Worm (Caenorhabditis elegans): ENCODE data around the gene fbxb-105.

fbxb-105 gene

DNA sequence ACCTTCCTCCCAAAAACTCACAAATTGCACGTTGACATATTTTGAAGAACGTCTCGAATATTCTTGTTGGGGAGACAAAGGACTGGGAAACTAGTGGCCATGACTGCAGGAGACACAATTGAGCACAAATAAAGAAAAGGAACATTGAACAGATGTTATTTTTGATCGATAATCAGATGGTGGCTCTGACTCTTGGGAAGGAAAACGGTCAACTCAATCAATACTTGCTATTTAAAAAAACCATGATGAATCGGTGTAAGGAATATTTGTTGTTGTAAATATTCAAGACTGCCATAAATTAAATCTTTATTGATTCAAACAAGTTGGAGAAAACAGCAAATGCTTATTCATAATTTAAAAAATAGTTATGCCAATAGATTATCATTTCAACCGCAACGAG, at the start of gene fbxb-105:
Gene fbxb-105 (minus strand): TSS at position 101 of the 400 bp plus-strand sequence.
- TF ChIP-seq hnd-1 (tag; optimal IDR thresholded peaks at IDR 0.05) (no peak), ceh-36 (tag; optimal IDR thresholded peaks at IDR 0.05) (no peak), ama-1 (optimal IDR thresholded peaks at IDR 0.05) (no peak), hmbx-1 (tag; optimal IDR thresholded peaks at IDR 0.05) (no peak), tbx-11 (GFP tag; IDR thresholded peaks at IDR 0.05) (no peak), scrt-1 (GFP tag; IDR thresholded peaks at IDR 0.05) (no peak), ceh-13 (GFP tag; optimal IDR thresholded peaks at IDR 0.05) (no peak)

DNA sequence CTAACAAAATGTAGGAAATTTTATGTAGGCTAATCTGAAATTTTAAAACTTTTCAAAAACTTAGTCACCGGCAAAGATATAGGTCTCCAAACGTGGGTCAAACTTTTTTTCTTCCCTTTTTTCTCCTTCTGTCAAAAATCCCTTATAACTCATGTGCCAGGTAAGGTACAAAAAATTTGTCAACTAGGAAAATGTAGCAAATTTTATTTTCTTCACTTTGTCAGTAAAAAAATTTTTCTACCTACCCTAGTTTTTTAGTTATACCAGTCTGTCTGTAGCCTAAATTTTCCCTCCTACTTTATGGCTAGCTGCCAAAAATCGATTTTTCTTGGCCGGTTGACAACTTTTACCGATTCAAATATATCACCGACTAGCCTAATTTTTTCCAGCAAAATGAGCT, 46.0 kb upstream of the fbxb-105 start, which contains the start of gene set-13:
Gene set-13 (plus strand): TSS at position 301 of the 400 bp plus-strand sequence.
- TF ChIP-seq scrt-1 (GFP tag; IDR thresholded peaks at IDR 0.05), result no peak
- no peak for TF ChIP-seq ceh-13 (GFP tag; optimal IDR thresholded peaks at IDR 0.05)
- no peak for TF ChIP-seq F13C5.2 (tag; optimal IDR thresholded peaks at IDR 0.05)
- no peak for TF ChIP-seq tbx-11 (GFP tag; IDR thresholded peaks at IDR 0.05)
- TF ChIP-seq ama-1 (optimal IDR thresholded peaks at IDR 0.05), result no peak
- no peak for TF ChIP-seq tbx-37 (GFP tag; conservative IDR thresholded peaks at IDR 0.05)
- TF ChIP-seq ets-7 (tag; optimal IDR thresholded peaks at IDR 0.05), result no peak
- TF ChIP-seq hmg-4 (GFP tag; optimal IDR thresholded peaks at IDR 0.05), result no peak
- TF ChIP-seq tra-4 (tag; optimal IDR thresholded peaks at IDR 0.05), result no peak
- TF ChIP-seq sea-1 (GFP tag; conservative IDR thresholded peaks at IDR 0.05), result no peak
- no peak for TF ChIP-seq B0310.2 (tag; optimal IDR thresholded peaks at IDR 0.05)
- TF ChIP-seq ceh-36 (tag; optimal IDR thresholded peaks at IDR 0.05), result no peak

DNA sequence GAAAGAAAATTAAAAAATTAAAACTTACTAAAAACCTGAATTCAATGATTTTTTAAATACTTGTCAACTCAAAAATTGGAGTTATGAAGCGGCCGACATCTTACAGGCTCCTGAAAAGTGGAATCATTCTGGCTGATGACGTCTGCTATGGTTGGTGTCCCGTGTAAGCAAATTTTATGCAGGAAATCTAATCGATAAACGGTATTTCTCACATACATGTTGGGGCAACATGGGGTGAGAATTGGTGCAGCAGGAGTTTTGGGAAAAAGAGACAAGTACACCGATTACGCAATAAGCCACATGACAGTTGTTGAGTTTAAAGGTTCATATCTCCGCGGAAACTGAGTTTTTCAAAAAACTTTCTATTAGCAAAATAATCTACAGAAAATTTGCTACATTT, 44.8 kb upstream of the fbxb-105 start, which contains the start of gene K12H6.2:
Gene K12H6.2 (minus strand): TSS at position 101 of the 400 bp plus-strand sequence.
- TF ChIP-seq tbx-11 (GFP tag; IDR thresholded peaks at IDR 0.05) (no peak), hmbx-1 (tag; optimal IDR thresholded peaks at IDR 0.05) (no peak), flt-1 (GFP tag; IDR thresholded peaks at IDR 0.05) (no peak), pes-1 (GFP tag; IDR thresholded peaks at IDR 0.05) (no peak), scrt-1 (GFP tag; IDR thresholded peaks at IDR 0.05) (no peak), hnd-1 (tag; optimal IDR thresholded peaks at IDR 0.05) (no peak), ets-7 (tag; optimal IDR thresholded peaks at IDR 0.05) (no peak), hmg-4 (GFP tag; optimal IDR thresholded peaks at IDR 0.05) (no peak), ama-1 (optimal IDR thresholded peaks at IDR 0.05) (no peak), tra-4 (tag; optimal IDR thresholded peaks at IDR 0.05) (no peak), ceh-36 (tag; optimal IDR thresholded peaks at IDR 0.05) (no peak), F13C5.2 (tag; optimal IDR thresholded peaks at IDR 0.05) (no peak), sea-1 (GFP tag; conservative IDR thresholded peaks at IDR 0.05) (no peak), B0310.2 (tag; optimal IDR thresholded peaks at IDR 0.05) (no peak), tbx-37 (GFP tag; conservative IDR thresholded peaks at IDR 0.05) (no peak), aly-1 (tag; optimal IDR thresholded peaks at IDR 0.05) (no peak), ceh-13 (GFP tag; optimal IDR thresholded peaks at IDR 0.05) (no peak)

DNA sequence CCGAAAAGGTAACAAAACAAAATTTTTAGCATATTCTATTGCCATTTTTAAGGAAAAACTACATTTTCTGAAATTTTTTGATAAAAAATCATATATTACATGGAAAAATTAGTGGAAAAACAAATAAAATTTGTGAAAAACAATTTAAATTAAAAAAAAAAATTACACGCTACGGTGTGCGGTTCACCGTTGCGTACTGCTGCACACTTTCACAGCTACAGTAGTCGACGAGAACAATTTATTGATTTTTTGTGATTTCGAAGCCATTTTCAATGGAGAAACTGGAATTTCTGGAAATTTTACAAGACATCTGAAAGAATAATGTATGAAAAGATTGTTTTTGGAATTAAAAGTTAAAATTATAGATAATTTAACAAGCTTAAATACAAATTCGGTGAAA, 44.3 kb upstream of the fbxb-105 start:
- TF ChIP-seq aly-1 (tag; optimal IDR thresholded peaks at IDR 0.05) (no peak), tbx-11 (GFP tag; IDR thresholded peaks at IDR 0.05) (no peak), tra-4 (tag; optimal IDR thresholded peaks at IDR 0.05) (no peak), ceh-36 (tag; optimal IDR thresholded peaks at IDR 0.05) (no peak)

DNA sequence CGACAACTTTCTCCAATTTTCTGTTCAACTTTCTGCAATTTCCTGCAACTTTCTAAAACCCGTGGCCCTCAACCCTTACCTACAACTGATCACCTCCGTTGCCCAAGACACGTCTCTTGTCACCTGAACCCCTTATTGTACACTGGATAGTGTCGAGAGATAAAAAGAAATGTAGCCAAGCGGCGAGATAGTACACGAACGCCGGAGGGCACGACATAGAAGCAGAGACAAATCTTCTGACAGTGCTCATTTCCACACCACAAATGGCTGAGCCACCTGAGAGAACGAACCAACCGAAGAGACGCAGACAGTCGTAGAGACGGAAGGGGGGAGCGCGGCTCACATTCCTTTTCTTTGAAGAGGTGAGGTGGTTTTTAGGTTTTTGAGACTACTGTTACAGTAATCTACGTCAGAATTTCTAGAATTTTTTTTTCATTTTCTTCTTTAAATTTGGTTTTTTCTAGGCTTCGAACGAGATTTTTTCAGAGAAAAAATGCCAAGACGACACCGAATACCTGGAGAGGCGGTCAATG, 37.1 kb upstream of the fbxb-105 start, which contains the start of gene K12H6.12:
Gene K12H6.12 (plus strand): TSS at position 483 of the 533 bp plus-strand sequence.
- TF ChIP-seq pes-1 (GFP tag; IDR thresholded peaks at IDR 0.05), result no peak

DNA sequence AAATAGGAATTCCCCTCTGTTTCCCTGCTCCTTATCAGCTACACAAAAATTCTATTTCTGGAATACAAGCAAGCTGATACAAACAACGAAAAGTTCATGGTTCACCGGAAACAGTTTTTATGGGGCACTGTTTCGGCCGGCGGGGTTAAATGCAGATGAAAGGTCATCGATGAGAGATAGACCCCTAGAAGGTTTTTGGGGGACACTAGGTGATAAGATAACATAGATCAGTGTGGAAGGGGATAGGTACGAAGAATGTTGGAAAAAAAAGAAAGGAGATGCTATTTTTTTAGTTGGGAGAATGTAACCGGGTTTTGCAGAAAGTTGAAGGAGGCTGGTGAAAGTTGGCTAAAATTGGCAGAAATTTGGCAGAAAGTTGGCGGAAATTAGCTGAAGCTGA, 34.9 kb upstream of the fbxb-105 start:
- TF ChIP-seq scrt-1 (GFP tag; IDR thresholded peaks at IDR 0.05), result no peak

DNA sequence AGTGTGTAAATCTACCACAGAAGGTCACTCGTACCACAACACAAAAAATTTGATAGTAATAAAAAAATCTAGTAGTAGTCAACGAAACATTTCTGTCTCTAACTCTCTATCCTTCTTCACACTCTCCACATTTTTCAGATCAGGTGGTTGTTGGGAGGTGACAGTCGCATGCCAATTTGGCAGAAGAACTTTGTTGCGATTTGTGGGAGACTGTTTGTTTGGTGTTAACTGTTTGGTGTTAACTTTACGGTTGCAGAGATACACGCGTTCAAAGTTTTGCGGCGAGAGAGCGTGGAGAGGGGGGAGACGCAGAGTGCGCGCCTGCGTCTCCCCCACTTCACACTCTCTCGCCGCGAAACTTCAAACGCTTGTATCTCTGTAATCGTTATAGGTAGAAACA, 34.3 kb upstream of the fbxb-105 start:
- TF ChIP-seq hmbx-1 (tag; optimal IDR thresholded peaks at IDR 0.05) (no peak), tra-4 (tag; optimal IDR thresholded peaks at IDR 0.05) (no peak), hnd-1 (tag; optimal IDR thresholded peaks at IDR 0.05) (no peak), ceh-13 (GFP tag; optimal IDR thresholded peaks at IDR 0.05) (no peak), ceh-36 (tag; optimal IDR thresholded peaks at IDR 0.05) (no peak), B0310.2 (tag; optimal IDR thresholded peaks at IDR 0.05) (no peak), ama-1 (optimal IDR thresholded peaks at IDR 0.05) (no peak), flt-1 (GFP tag; IDR thresholded peaks at IDR 0.05) (no peak), hmg-4 (GFP tag; optimal IDR thresholded peaks at IDR 0.05) (no peak), tbx-11 (GFP tag; IDR thresholded peaks at IDR 0.05) (no peak)

DNA sequence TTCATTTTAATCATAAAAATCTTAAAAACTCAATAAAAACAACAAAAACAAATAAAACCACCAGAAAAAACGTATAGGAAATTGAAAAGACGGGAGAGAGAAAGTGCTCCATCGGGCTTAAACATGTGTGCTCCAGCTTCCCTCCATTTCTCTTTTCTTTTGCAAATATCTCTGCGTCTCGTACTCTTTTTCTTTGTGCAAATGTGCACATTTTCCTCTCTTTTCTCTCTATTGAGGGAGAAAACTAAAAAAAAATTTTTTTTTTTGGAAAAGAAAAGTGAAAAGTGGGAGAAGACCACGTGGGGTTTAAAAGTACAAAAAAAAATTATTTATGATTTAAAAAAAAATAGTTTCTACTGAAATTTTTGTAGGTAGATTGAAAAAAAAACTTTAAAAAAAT, 33.6 kb upstream of the fbxb-105 start:
- TF ChIP-seq ceh-13 (GFP tag; optimal IDR thresholded peaks at IDR 0.05) (no peak), tra-4 (tag; optimal IDR thresholded peaks at IDR 0.05) (no peak), F13C5.2 (tag; optimal IDR thresholded peaks at IDR 0.05) (no peak), scrt-1 (GFP tag; IDR thresholded peaks at IDR 0.05) (no peak), B0310.2 (tag; optimal IDR thresholded peaks at IDR 0.05) (no peak), tbx-37 (GFP tag; conservative IDR thresholded peaks at IDR 0.05) (no peak), hnd-1 (tag; optimal IDR thresholded peaks at IDR 0.05) (no peak), aly-1 (tag; optimal IDR thresholded peaks at IDR 0.05) (no peak), flt-1 (GFP tag; IDR thresholded peaks at IDR 0.05) (no peak), ets-7 (tag; optimal IDR thresholded peaks at IDR 0.05) (no peak), hmbx-1 (tag; optimal IDR thresholded peaks at IDR 0.05) (no peak)
